Worm (Caenorhabditis elegans) whole organism, late embryonic: Measurements from ENCODE around the gene glb-11.

Experiments
- F13H6.1 ChIP-seq: sonication (generic microtip); optimal IDR thresholded peaks from 2 replicates; lab custom pipeline; 2016; ENCODE audit warnings: missing genetic modification characterization, missing compliant biosample characterization
- T23F11.4 ChIP-seq: fragments of 200-800 bp; sonication (Bioruptor generic); optimal IDR thresholded peaks from 2 replicates; lab custom pipeline; 2018; ENCODE audit warnings: mild to moderate bottlenecking, missing genetic modification characterization, missing compliant biosample characterization
- ahr-1 ChIP-seq: sonication (generic microtip); optimal IDR thresholded peaks from 2 replicates; lab custom pipeline; 2016; ENCODE audit warnings: missing genetic modification characterization, missing compliant biosample characterization
- ceh-14 ChIP-seq: sonication (generic microtip); optimal IDR thresholded peaks from 2 replicates; lab custom pipeline; 2016; ENCODE audit warnings: missing genotype, missing genetic modification characterization, missing compliant biosample characterization
- ceh-18 ChIP-seq: sonication (generic microtip); optimal IDR thresholded peaks from 2 replicates; lab custom pipeline; 2016; ENCODE audit warnings: missing genetic modification characterization, missing compliant biosample characterization
- ceh-22 ChIP-seq: sonication (generic microtip); optimal IDR thresholded peaks from 2 replicates; lab custom pipeline; 2017; ENCODE audit warnings: missing biosample characterization, missing genetic modification characterization
- ceh-24 ChIP-seq: sonication (generic microtip); optimal IDR thresholded peaks from 2 replicates; lab custom pipeline; 2016; ENCODE audit warnings: mild to moderate bottlenecking, missing genetic modification characterization, missing compliant biosample characterization
- ceh-30 ChIP-seq: fragments of 150-350 bp; optimal IDR thresholded peaks from 2 replicates; lab custom pipeline; 2014; ENCODE audit warnings: missing biosample characterization, missing genetic modification characterization
- ceh-31 ChIP-seq: sonication (generic microtip); optimal IDR thresholded peaks from 2 replicates; lab custom pipeline; 2016; ENCODE audit warnings: missing genetic modification characterization, missing compliant biosample characterization
- ceh-6 ChIP-seq: fragments of 200-800 bp; sonication (Bioruptor generic); optimal IDR thresholded peaks from 2 replicates; lab custom pipeline; 2018; ENCODE audit warnings: mild to moderate bottlenecking, missing genetic modification characterization, missing compliant biosample characterization
- ceh-9 ChIP-seq: sonication (generic microtip); optimal IDR thresholded peaks from 2 replicates; lab custom pipeline; 2016; ENCODE audit warnings: mild to moderate bottlenecking, missing genetic modification characterization, inconsistent platforms, missing compliant biosample characterization
- che-1 ChIP-seq: sonication (generic microtip); optimal IDR thresholded peaks from 2 replicates; lab custom pipeline; 2016; ENCODE audit warnings: mild to moderate bottlenecking, missing genetic modification characterization, missing compliant biosample characterization
- dve-1 ChIP-seq: sonication (generic microtip); optimal IDR thresholded peaks from 2 replicates; lab custom pipeline; 2017; ENCODE audit warnings: antibody characterized with exemption, mild to moderate bottlenecking, missing genetic modification characterization, missing compliant biosample characterization
- eyg-1 ChIP-seq: sonication (generic microtip); optimal IDR thresholded peaks from 2 replicates; lab custom pipeline; 2016; ENCODE audit warnings: missing genotype, missing genetic modification characterization, missing compliant biosample characterization
- fax-1 ChIP-seq: sonication (generic microtip); optimal IDR thresholded peaks from 2 replicates; lab custom pipeline; 2016; ENCODE audit warnings: missing genotype, missing genetic modification characterization, missing compliant biosample characterization
- fkh-10 ChIP-seq: fragments of 150-350 bp; optimal IDR thresholded peaks from 2 replicates; lab custom pipeline; 2014; ENCODE audit warnings: missing biosample characterization, missing genetic modification reagents, missing genetic modification characterization
- fkh-6 ChIP-seq: sonication (generic microtip); optimal IDR thresholded peaks from 2 replicates; lab custom pipeline; 2016; ENCODE audit warnings: missing genetic modification characterization, missing compliant biosample characterization
- hlh-13 ChIP-seq: fragments of 200-800 bp; sonication (Bioruptor generic); optimal IDR thresholded peaks from 2 replicates; lab custom pipeline; 2018; ENCODE audit warnings: mild to moderate bottlenecking, missing genetic modification characterization, missing compliant biosample characterization
- hlh-30 ChIP-seq: sonication (generic microtip); optimal IDR thresholded peaks from 2 replicates; lab custom pipeline; 2017; ENCODE audit warnings: antibody characterized with exemption, missing genetic modification characterization, missing compliant biosample characterization; ENCODE audit not compliant: insufficient read depth
- hlh-8 ChIP-seq: sonication (generic microtip); optimal IDR thresholded peaks from 2 replicates; lab custom pipeline; 2016; ENCODE audit warnings: missing genotype, missing genetic modification characterization, missing compliant biosample characterization
- lim-6 ChIP-seq: sonication (generic microtip); optimal IDR thresholded peaks from 2 replicates; lab custom pipeline; 2016; ENCODE audit warnings: missing genetic modification characterization, missing compliant biosample characterization
- nfya-1 ChIP-seq: sonication (generic microtip); optimal IDR thresholded peaks from 2 replicates; lab custom pipeline; 2017; ENCODE audit warnings: missing genetic modification characterization, mild to moderate bottlenecking, missing compliant biosample characterization, antibody characterized with exemption, moderate library complexity
- nhr-232 ChIP-seq: sonication (generic microtip); optimal IDR thresholded peaks from 2 replicates; lab custom pipeline; 2016; ENCODE audit warnings: missing genetic modification characterization, missing compliant biosample characterization
- npax-4 ChIP-seq: sonication (generic microtip); optimal IDR thresholded peaks from 2 replicates; lab custom pipeline; 2016; ENCODE audit warnings: missing genetic modification characterization, missing compliant biosample characterization
- odd-2 ChIP-seq: sonication (generic microtip); optimal IDR thresholded peaks from 2 replicates; lab custom pipeline; 2017; ENCODE audit warnings: antibody characterized with exemption, mild to moderate bottlenecking, missing genetic modification characterization, missing compliant biosample characterization
- pag-3 ChIP-seq: sonication (generic microtip); optimal IDR thresholded peaks from 2 replicates; lab custom pipeline; 2016; ENCODE audit warnings: missing compliant biosample characterization, missing genetic modification characterization, borderline replicate concordance
- pax-1 ChIP-seq: fragments of 150-350 bp; optimal IDR thresholded peaks from 2 replicates; lab custom pipeline; 2014; ENCODE audit warnings: missing biosample characterization, missing genetic modification characterization
- pha-4 ChIP-seq: fragments of 150-350 bp; optimal IDR thresholded peaks from 2 replicates; lab custom pipeline; 2018; ENCODE audit warnings: missing biosample characterization, missing genetic modification reagents, missing genetic modification characterization
- pros-1 ChIP-seq: fragments of 150-350 bp; optimal IDR thresholded peaks from 2 replicates; lab custom pipeline; 2014; ENCODE audit warnings: missing biosample characterization, missing genetic modification reagents, missing genetic modification characterization
- rnt-1 ChIP-seq: sonication (generic microtip); optimal IDR thresholded peaks from 2 replicates; lab custom pipeline; 2016; ENCODE audit warnings: missing genetic modification characterization, missing compliant biosample characterization
- sox-2 ChIP-seq: fragments of 200-800 bp; sonication (Bioruptor generic); IDR thresholded peaks from 2 replicates; pipeline ENCODE4 v1.3.6; 2022; ENCODE audit warnings: missing genetic modification reagents, missing genetic modification characterization, missing compliant biosample characterization
- sox-4 ChIP-seq: sonication (generic microtip); optimal IDR thresholded peaks from 2 replicates; lab custom pipeline; 2017; ENCODE audit warnings: mild to moderate bottlenecking, missing genetic modification characterization, inconsistent platforms, missing compliant biosample characterization
- ttx-3 ChIP-seq: sonication (generic microtip); optimal IDR thresholded peaks from 2 replicates; lab custom pipeline; 2016; ENCODE audit warnings: missing genetic modification reagents, missing genetic modification characterization, missing compliant biosample characterization
- unc-3 ChIP-seq, 2 experiments: fragments of 200-800 bp in 1 of 2; sonication (Bioruptor generic) in 1 of 2; sonication (generic microtip) in 1 of 2; conservative IDR thresholded peaks in 1 of 2; optimal IDR thresholded peaks in 1 of 2; 2 replicates each; pipeline versions ENCODE4 v1.3.6 to Lab custom; 2016 to 2022; ENCODE audit warnings: missing compliant biosample characterization in 2 of 2, missing genetic modification characterization in 2 of 2, missing genetic modification reagents in 1 of 2
- unc-42 ChIP-seq: sonication (generic microtip); optimal IDR thresholded peaks from 2 replicates; lab custom pipeline; 2016; ENCODE audit warnings: missing genotype, missing genetic modification characterization, missing compliant biosample characterization
- unc-55 ChIP-seq: sonication (generic microtip); optimal IDR thresholded peaks from 2 replicates; lab custom pipeline; 2017; ENCODE audit warnings: missing biosample characterization, missing genetic modification reagents, missing genetic modification characterization
- zip-5 ChIP-seq: sonication (generic microtip); optimal IDR thresholded peaks from 2 replicates; lab custom pipeline; 2016; ENCODE audit warnings: missing genetic modification characterization, missing compliant biosample characterization
- ztf-16 ChIP-seq: sonication (generic microtip); optimal IDR thresholded peaks from 2 replicates; lab custom pipeline; 2017; ENCODE audit warnings: missing genetic modification characterization, missing compliant biosample characterization

Gene glb-11

DNA sequence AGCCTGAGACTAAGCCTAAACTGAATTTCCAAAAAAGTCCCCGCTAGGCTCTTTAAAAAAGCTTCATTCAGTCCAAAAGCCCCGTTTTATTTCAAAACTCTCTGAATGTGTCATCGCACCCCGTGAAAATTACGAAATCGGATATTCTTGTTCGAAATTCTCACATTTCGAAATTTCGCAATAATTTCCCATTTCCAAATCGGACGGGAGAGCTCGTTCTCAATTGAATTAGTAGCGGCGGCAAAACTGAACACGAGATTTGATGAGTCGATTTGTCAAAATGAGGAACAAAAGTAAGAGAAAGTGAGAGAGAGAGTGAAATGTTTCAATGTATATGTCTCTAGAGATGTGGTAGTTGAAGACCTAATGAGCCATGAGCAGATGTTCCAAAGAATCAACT is 43.0 kb upstream of the glb-11 start:
- peak; percentile 70 for TF ChIP-seq unc-42 (tag; lab: Kevin White, UChicago)
- TF ChIP-seq unc-55, result peak; percentile 37
- TF ChIP-seq eyg-1, result no peak
- TF ChIP-seq hlh-30 (tag; lab: Kevin White, UChicago), result no peak

DNA sequence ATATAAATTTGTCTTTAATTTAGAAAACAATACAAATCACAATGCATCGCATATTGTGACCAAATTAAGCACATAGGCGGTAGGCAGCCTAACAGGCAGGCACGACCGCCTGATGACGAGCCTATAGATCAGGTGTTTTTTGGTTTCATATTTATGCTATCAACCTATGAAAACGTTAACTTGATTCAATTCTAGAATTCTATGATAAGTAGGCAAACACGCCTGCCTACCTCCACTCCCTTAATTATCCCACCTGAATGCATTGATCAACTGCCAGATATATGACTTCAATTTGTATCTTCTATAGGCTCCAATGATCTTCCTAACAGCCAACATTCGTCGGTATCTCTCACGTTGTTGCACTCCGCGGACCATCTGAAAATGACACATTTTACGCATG is 38.9 kb upstream of the glb-11 start:
- TF ChIP-seq ceh-18 (tag; lab: Kevin White, UChicago), result no peak

DNA sequence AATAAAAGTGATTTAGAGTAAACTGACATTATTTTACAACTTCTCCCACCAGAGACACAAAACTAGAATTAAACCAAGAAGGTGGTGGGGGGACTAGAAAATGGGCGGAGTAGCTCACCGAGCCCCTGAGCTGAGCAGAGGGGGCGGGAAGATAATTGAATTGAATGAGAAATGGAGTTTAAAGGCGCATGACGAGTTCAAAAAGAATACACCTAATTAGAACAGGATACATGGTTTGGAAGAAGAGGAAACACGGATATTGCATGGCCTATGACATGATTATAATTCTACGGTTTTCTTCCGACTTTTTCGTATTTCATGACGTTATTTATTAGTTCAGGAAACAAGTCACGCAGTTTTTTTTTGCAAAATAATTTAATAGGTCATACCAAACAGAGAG is 36.1 kb upstream of the glb-11 start, which contains the start of gene T02C12.5:
Gene T02C12.5, minus strand, starts transcription at position 101 of the 400 bp plus-strand sequence.
- TF ChIP-seq unc-42 (tag; lab: Kevin White, UChicago) (peak; percentile 90), pax-1 (tag; lab: Kevin White, UChicago) (no peak), pag-3 (tag; lab: Kevin White, UChicago) (no peak)

DNA sequence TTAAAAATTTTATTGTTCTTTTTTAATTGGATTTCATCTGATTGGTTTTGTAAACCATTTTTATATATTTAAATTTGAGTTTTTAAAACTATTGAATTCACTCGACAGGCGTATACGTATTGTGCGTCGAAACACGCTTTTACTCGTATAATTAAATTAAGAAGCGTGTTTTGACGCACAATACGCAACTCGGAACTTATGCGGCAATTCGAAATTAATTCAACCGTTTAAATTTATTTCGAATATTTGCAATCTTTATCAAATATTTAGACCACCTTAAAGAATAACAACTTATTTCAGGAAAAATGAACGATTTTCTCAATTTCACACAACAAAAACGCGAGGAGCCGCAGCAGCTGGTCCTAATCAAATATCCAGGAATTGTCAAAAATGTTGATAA is 29.9 kb upstream of the glb-11 start, which contains the start of gene tftc-5:
Gene tftc-5, plus strand, starts transcription at position 301 of the 400 bp plus-strand sequence.
- TF ChIP-seq nfya-1 (tag; lab: Kevin White, UChicago) (no peak), unc-3 (GFP tag; conservative IDR thresholded peaks at IDR 0.05; lab: Robert Waterston, UW) (no peak), unc-3 (tag; optimal IDR thresholded peaks at IDR 0.05; lab: Kevin White, UChicago) (no peak), ceh-22 (tag; lab: Kevin White, UChicago) (no peak), fkh-10 (GFP tag; lab: Kevin White, UChicago) (no peak), sox-2 (GFP tag; lab: Robert Waterston, UW) (no peak), T23F11.4 (GFP tag; lab: Kevin White, UChicago) (no peak), pha-4 (tag; lab: Kevin White, UChicago) (no peak), ceh-24 (tag; lab: Kevin White, UChicago) (no peak), ceh-6 (GFP tag; lab: Kevin White, UChicago) (no peak), ahr-1 (tag; lab: Kevin White, UChicago) (no peak), hlh-8 (no peak), odd-2 (tag; lab: Kevin White, UChicago) (no peak), ztf-16 (no peak), che-1 (no peak), F13H6.1 (tag; lab: Kevin White, UChicago) (no peak), sox-4 (tag; lab: Kevin White, UChicago) (no peak), ceh-18 (tag; lab: Kevin White, UChicago) (no peak), nhr-232 (no peak), pros-1 (tag; lab: Kevin White, UChicago) (no peak), ceh-30 (no peak)

DNA sequence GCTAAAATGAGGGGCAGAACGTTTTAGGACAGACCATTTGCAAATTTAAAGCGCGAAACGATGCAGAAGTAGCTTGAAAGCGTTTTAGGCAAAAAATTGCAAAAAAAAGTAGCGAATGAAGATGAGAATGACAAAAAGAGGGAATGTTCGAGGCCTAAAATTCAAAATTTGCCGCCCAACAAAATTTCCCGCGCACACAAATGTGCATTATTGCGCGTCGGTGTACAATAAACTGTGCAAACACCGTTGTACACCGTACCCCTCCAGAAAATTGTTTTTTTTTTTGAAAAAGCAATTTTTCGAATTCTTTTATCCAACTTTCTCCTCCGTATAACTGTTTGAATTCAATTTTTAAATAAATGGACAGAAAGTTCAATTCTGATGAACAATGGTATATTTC is 27.8 kb upstream of the glb-11 start, which contains the start of gene snpc-3.4:
Gene snpc-3.4, plus strand, starts transcription at position 237 of the 400 bp plus-strand sequence.
- no peak for TF ChIP-seq lim-6 (tag; lab: Kevin White, UChicago)
- peak; percentile 35 for TF ChIP-seq ceh-31 (tag; lab: Kevin White, UChicago)
- no peak for TF ChIP-seq npax-4 (tag; lab: Kevin White, UChicago)
- TF ChIP-seq fkh-10 (GFP tag; lab: Kevin White, UChicago), result no peak
- no peak for TF ChIP-seq fkh-6 (tag; lab: Kevin White, UChicago)
- no peak for TF ChIP-seq hlh-30 (tag; lab: Kevin White, UChicago)
- no peak for TF ChIP-seq zip-5
- no peak for TF ChIP-seq ahr-1 (tag; lab: Kevin White, UChicago)
- peak; percentile 25 for TF ChIP-seq ceh-18 (tag; lab: Kevin White, UChicago)
- TF ChIP-seq pax-1 (tag; lab: Kevin White, UChicago), result no peak
- no peak for TF ChIP-seq ttx-3
- no peak for TF ChIP-seq ceh-14 (tag; lab: Kevin White, UChicago)
- peak; percentile 45 for TF ChIP-seq unc-42 (tag; lab: Kevin White, UChicago)
- no peak for TF ChIP-seq ceh-30
- peak; percentile 31 for TF ChIP-seq ztf-16
- TF ChIP-seq nfya-1 (tag; lab: Kevin White, UChicago), result peak; percentile 73
- TF ChIP-seq hlh-13, result no peak
- peak; percentile 23 for TF ChIP-seq rnt-1 (tag; lab: Kevin White, UChicago)
- peak; percentile 8 for TF ChIP-seq dve-1 (tag; lab: Kevin White, UChicago)
- no peak for TF ChIP-seq ceh-9
- no peak for TF ChIP-seq fax-1 (tag; lab: Kevin White, UChicago)
- no peak for TF ChIP-seq sox-2 (GFP tag; lab: Robert Waterston, UW)
